Worm (Caenorhabditis elegans) whole organism, L4 larva: ENCODE measurements around the gene ZC250.5.
A peak's percentile ranks its signal among the peaks of the same experiment; 100 is the strongest.

Experiments
- F10B5.3 ChIP-seq: sonication (generic microtip); optimal IDR thresholded peaks from 2 replicates; lab custom pipeline; 2016; ENCODE audit warnings: mild to moderate bottlenecking, missing genetic modification characterization, missing compliant biosample characterization
- F44E2.7 ChIP-seq: fragments of 200-800 bp; sonication (Bioruptor generic); IDR thresholded peaks from 2 replicates; pipeline ENCODE4 v2.1.2; 2022; ENCODE audit warnings: missing genetic modification characterization, missing compliant biosample characterization
- R02D3.7 ChIP-seq: fragments of 150-350 bp; sonication (generic microtip); optimal IDR thresholded peaks from 3 replicates; lab custom pipeline; 2014; ENCODE audit warnings: missing biosample characterization, missing genetic modification characterization
- Y105C5A.15 ChIP-seq: fragments of 200-800 bp; sonication (Bioruptor generic); IDR thresholded peaks from 2 replicates; pipeline ENCODE4 v1.3.6; 2022; ENCODE audit warnings: missing genetic modification characterization, missing compliant biosample characterization
- Y48G9A.11 ChIP-seq: fragments of 200-800 bp; sonication (Bioruptor generic); IDR thresholded peaks from 2 replicates; pipeline ENCODE4 v1.3.6; 2022; ENCODE audit warnings: missing genetic modification reagents, missing genetic modification characterization, missing compliant biosample characterization
- Y75B8A.6 ChIP-seq: fragments of 200-800 bp; sonication (Bioruptor generic); IDR thresholded peaks from 2 replicates; pipeline ENCODE4 v1.3.6; 2022; ENCODE audit warnings: missing genetic modification reagents, missing genetic modification characterization, missing compliant biosample characterization
- ZK546.5 ChIP-seq, 2 experiments: sonication (generic microtip); optimal IDR thresholded peaks; 2 replicates each; lab custom pipeline; 2017; ENCODE audit warnings: missing biosample characterization in 2 of 2, missing genetic modification characterization in 2 of 2
- ceh-28 ChIP-seq: fragments of 150-350 bp; optimal IDR thresholded peaks from 2 replicates; lab custom pipeline; 2014; ENCODE audit warnings: missing biosample characterization, missing genetic modification reagents, missing genetic modification characterization
- ceh-32 ChIP-seq: sonication (generic microtip); optimal IDR thresholded peaks from 2 replicates; lab custom pipeline; 2016; ENCODE audit warnings: mild to moderate bottlenecking, missing genetic modification characterization, missing compliant biosample characterization; ENCODE audit not compliant: poor library complexity
- ceh-44 ChIP-seq: fragments of 200-800 bp; sonication (Bioruptor generic); IDR thresholded peaks from 2 replicates; pipeline ENCODE4 v1.3.6; 2022; ENCODE audit warnings: missing genetic modification reagents, missing genetic modification characterization, missing compliant biosample characterization
- daf-16 ChIP-seq, 3 experiments: sonication (generic microtip); optimal IDR thresholded peaks; 2 replicates each; lab custom pipeline; 2016 to 2017; ENCODE audit warnings: missing genetic modification characterization in 3 of 3, missing genetic modification reagents in 3 of 3, mild to moderate bottlenecking in 2 of 3, missing compliant biosample characterization in 2 of 3, missing biosample characterization in 1 of 3, moderate library complexity in 1 of 3
- daf-19 ChIP-seq: fragments of 200-800 bp; sonication (Bioruptor generic); conservative IDR thresholded peaks from 2 replicates; pipeline ENCODE4 v1.3.6; 2022; ENCODE audit warnings: missing genetic modification characterization, missing compliant biosample characterization
- daf-8 ChIP-seq: fragments of 200-800 bp; sonication (Bioruptor generic); IDR thresholded peaks from 2 replicates; pipeline ENCODE4 v1.3.6; 2022; ENCODE audit warnings: missing genetic modification characterization, missing compliant biosample characterization
- duxl-1 ChIP-seq: sonication (generic microtip); optimal IDR thresholded peaks from 2 replicates; lab custom pipeline; 2016; ENCODE audit warnings: mild to moderate bottlenecking, missing genetic modification characterization, moderate library complexity, missing compliant biosample characterization; ENCODE audit not compliant: poor library complexity
- egl-27 ChIP-seq: sonication (generic microtip); optimal IDR thresholded peaks from 3 replicates; lab custom pipeline; 2017; ENCODE audit warnings: missing biosample characterization, missing genetic modification reagents, missing genetic modification characterization
- fkh-10 ChIP-seq: fragments of 150-350 bp; optimal IDR thresholded peaks from 2 replicates; lab custom pipeline; 2014; ENCODE audit warnings: missing biosample characterization, missing genetic modification reagents, missing genetic modification characterization
- hlh-30 ChIP-seq: sonication (generic microtip); optimal IDR thresholded peaks from 2 replicates; lab custom pipeline; 2017; ENCODE audit warnings: antibody characterized with exemption, mild to moderate bottlenecking, missing genetic modification characterization, missing compliant biosample characterization; ENCODE audit not compliant: insufficient read depth
- jun-1 ChIP-seq: fragments of 150-350 bp; optimal IDR thresholded peaks from 2 replicates; lab custom pipeline; 2014; ENCODE audit warnings: missing biosample characterization, missing genetic modification reagents, missing genetic modification characterization
- lin-13 ChIP-seq: fragments of 150-350 bp; optimal IDR thresholded peaks from 2 replicates; lab custom pipeline; 2014; ENCODE audit warnings: missing biosample characterization, missing genetic modification reagents, missing genetic modification characterization
- lin-15B ChIP-seq: fragments of 150-350 bp; sonication (generic microtip); optimal IDR thresholded peaks from 3 replicates; lab custom pipeline; 2014; ENCODE audit warnings: missing biosample characterization, missing genetic modification characterization
- lin-29 ChIP-seq: fragments of 200-800 bp; sonication (Bioruptor generic); IDR thresholded peaks from 2 replicates; pipeline ENCODE4 v1.3.6; 2022; ENCODE audit warnings: missing genetic modification reagents, missing genetic modification characterization, missing compliant biosample characterization
- lin-39 ChIP-seq: fragments of 150-350 bp; optimal IDR thresholded peaks from 2 replicates; lab custom pipeline; 2014; ENCODE audit warnings: missing biosample characterization, missing genetic modification reagents, missing genetic modification characterization
- lir-3 ChIP-seq: sonication (generic microtip); optimal IDR thresholded peaks from 2 replicates; lab custom pipeline; 2016; ENCODE audit warnings: mild to moderate bottlenecking, missing genetic modification characterization, missing compliant biosample characterization
- madf-5 ChIP-seq, 2 experiments: fragments of 200-800 bp; sonication (Bioruptor generic); IDR thresholded peaks; 2 replicates each; pipeline ENCODE4 v1.3.6; 2022; ENCODE audit warnings: missing compliant biosample characterization in 2 of 2, missing genetic modification characterization in 2 of 2
- madf-9 ChIP-seq: fragments of 200-800 bp; sonication (Bioruptor generic); conservative IDR thresholded peaks from 2 replicates; pipeline ENCODE4 v1.3.6; 2022; ENCODE audit warnings: missing genetic modification reagents, missing genetic modification characterization, missing compliant biosample characterization
- mdl-1 ChIP-seq, 2 experiments: fragments of 150-350 bp in 1 of 2; sonication (generic microtip) in 1 of 2; optimal IDR thresholded peaks; 2 replicates each; lab custom pipeline; 2014 to 2017; ENCODE audit warnings: missing biosample characterization in 2 of 2, missing genetic modification characterization in 2 of 2
- mxl-2 ChIP-seq: fragments of 200-800 bp; sonication (Bioruptor generic); conservative IDR thresholded peaks from 2 replicates; pipeline ENCODE4 v1.3.6; 2022; ENCODE audit warnings: missing genetic modification reagents, missing genetic modification characterization, missing compliant biosample characterization
- mxl-3 ChIP-seq: fragments of 200-800 bp; sonication (Bioruptor generic); optimal IDR thresholded peaks from 2 replicates; lab custom pipeline; 2018; ENCODE audit warnings: mild to moderate bottlenecking, missing genetic modification characterization, missing compliant biosample characterization
- nhr-11 ChIP-seq: fragments of 150-350 bp; optimal IDR thresholded peaks from 2 replicates; lab custom pipeline; 2014; ENCODE audit warnings: missing biosample characterization, missing genetic modification characterization
- nhr-28 ChIP-seq: fragments of 150-350 bp; optimal IDR thresholded peaks from 2 replicates; lab custom pipeline; 2014; ENCODE audit warnings: missing biosample characterization, missing genetic modification characterization
- nhr-42 ChIP-seq: fragments of 200-800 bp; sonication (Bioruptor generic); IDR thresholded peaks from 2 replicates; pipeline ENCODE4 v1.3.6; 2022; ENCODE audit warnings: missing genetic modification characterization, missing compliant biosample characterization
- nhr-6 ChIP-seq: fragments of 150-350 bp; optimal IDR thresholded peaks from 2 replicates; lab custom pipeline; 2014; ENCODE audit warnings: missing biosample characterization, missing genetic modification characterization
- nhr-76 ChIP-seq: fragments of 150-350 bp; optimal IDR thresholded peaks from 2 replicates; lab custom pipeline; 2014; ENCODE audit warnings: missing biosample characterization, missing genetic modification characterization
- pqm-1 ChIP-seq: sonication (generic microtip); optimal IDR thresholded peaks from 2 replicates; lab custom pipeline; 2017; ENCODE audit warnings: missing biosample characterization, missing genetic modification characterization
- set-16 ChIP-seq: fragments of 200-800 bp; sonication (Bioruptor generic); IDR thresholded peaks from 2 replicates; pipeline ENCODE4 v1.3.6; 2022; ENCODE audit warnings: missing genetic modification reagents, missing genetic modification characterization, missing compliant biosample characterization
- skn-1 ChIP-seq: fragments of 150-350 bp; optimal IDR thresholded peaks from 2 replicates; lab custom pipeline; 2014; ENCODE audit warnings: missing biosample characterization, missing genetic modification characterization
- snpc-4 ChIP-seq: fragments of 150-350 bp; optimal IDR thresholded peaks from 2 replicates; lab custom pipeline; 2014; ENCODE audit warnings: missing biosample characterization, missing genetic modification characterization
- tag-97 ChIP-seq: fragments of 200-800 bp; sonication (Bioruptor generic); IDR thresholded peaks from 2 replicates; pipeline ENCODE4 v1.3.6; 2022; ENCODE audit warnings: missing genetic modification characterization, missing compliant biosample characterization
- tra-1 ChIP-seq: fragments of 200-800 bp; sonication (Bioruptor generic); IDR thresholded peaks from 2 replicates; pipeline ENCODE4 v1.3.6; 2022; ENCODE audit warnings: missing genetic modification reagents, missing genetic modification characterization, missing compliant biosample characterization
- unc-130 ChIP-seq: sonication (generic microtip); optimal IDR thresholded peaks from 2 replicates; lab custom pipeline; 2016; ENCODE audit warnings: missing genetic modification reagents, missing genetic modification characterization, missing compliant biosample characterization
- unc-39 ChIP-seq: sonication (generic microtip); optimal IDR thresholded peaks from 2 replicates; lab custom pipeline; 2017; ENCODE audit warnings: missing biosample characterization, missing genetic modification characterization
- unc-62 ChIP-seq, 3 experiments: fragments of 150-350 bp in 1 of 3; sonication (generic microtip); optimal IDR thresholded peaks in 2 of 3; peaks in 1 of 3; 1 replicate in 1 of 3; 2 replicates in 2 of 3; lab custom pipeline; 2014 to 2017; ENCODE audit warnings: missing biosample characterization in 3 of 3, missing genetic modification characterization in 3 of 3, missing genetic modification reagents in 3 of 3, missing genotype in 1 of 3
- vab-7 ChIP-seq: fragments of 200-800 bp; sonication (Bioruptor generic); IDR thresholded peaks from 2 replicates; pipeline ENCODE4 v1.3.6; 2022; ENCODE audit warnings: missing genetic modification reagents, missing genetic modification characterization, missing compliant biosample characterization
- zag-1 ChIP-seq: fragments of 150-350 bp; optimal IDR thresholded peaks from 2 replicates; lab custom pipeline; 2014; ENCODE audit warnings: missing biosample characterization, missing genetic modification characterization
- zfp-2 ChIP-seq: sonication (generic microtip); optimal IDR thresholded peaks from 2 replicates; lab custom pipeline; 2016; ENCODE audit warnings: mild to moderate bottlenecking, missing genetic modification characterization, missing compliant biosample characterization
- zfp-3 ChIP-seq: fragments of 200-800 bp; sonication (Bioruptor generic); conservative IDR thresholded peaks from 2 replicates; pipeline ENCODE4 v1.3.6; 2022; ENCODE audit warnings: missing genetic modification reagents, missing genetic modification characterization, missing compliant biosample characterization
- zip-11 ChIP-seq: fragments of 200-800 bp; sonication (Bioruptor generic); IDR thresholded peaks from 2 replicates; pipeline ENCODE4 v1.3.6; 2022; ENCODE audit warnings: missing genetic modification characterization, missing compliant biosample characterization
- zip-2 ChIP-seq: fragments of 150-350 bp; optimal IDR thresholded peaks from 2 replicates; lab custom pipeline; 2014; ENCODE audit warnings: missing biosample characterization, missing genetic modification characterization
- ztf-7 ChIP-seq: fragments of 150-350 bp; optimal IDR thresholded peaks from 2 replicates; lab custom pipeline; 2014; ENCODE audit warnings: missing biosample characterization, missing genetic modification characterization

Gene ZC250.5

DNA sequence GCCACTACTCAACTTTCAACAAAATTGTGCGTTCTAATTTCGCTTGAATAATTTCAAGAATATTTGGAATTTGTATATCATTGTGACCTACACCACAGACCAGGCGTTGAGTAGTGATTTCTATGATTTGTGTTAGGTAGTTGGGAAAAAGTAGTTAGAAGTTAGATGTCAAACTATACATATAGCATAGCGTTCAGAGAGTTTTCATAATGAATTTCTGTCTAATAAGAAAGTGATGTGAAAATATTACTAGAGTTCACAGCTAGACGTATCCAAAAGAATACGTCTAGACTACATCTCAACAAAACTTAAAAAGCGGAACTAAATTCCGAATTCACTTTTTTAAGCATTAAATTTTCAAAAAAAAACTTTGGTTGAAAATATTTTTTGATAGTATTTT lies 29.8 kb downstream of the ZC250.5 start:
- TF ChIP-seq mdl-1 (tag; optimal IDR thresholded peaks at IDR 0.05; lab: Kevin White, UChicago) (no peak), nhr-76 (no peak), R02D3.7 (tag; lab: Kevin White, UChicago) (no peak), hlh-30 (tag; lab: Kevin White, UChicago) (no peak), lin-13 (peak; percentile 23), zfp-3 (GFP tag; lab: Robert Waterston, UW) (peak; percentile 93), fkh-10 (GFP tag; lab: Kevin White, UChicago) (no peak), duxl-1 (tag; lab: Kevin White, UChicago) (no peak), tag-97 (no peak), ceh-44 (GFP tag; lab: Robert Waterston, UW) (no peak), ceh-32 (no peak), daf-8 (GFP tag; lab: Robert Waterston, UW) (no peak), lin-29 (no peak), egl-27 (tag; lab: Kevin White, UChicago) (no peak), ztf-7 (tag; lab: Kevin White, UChicago) (no peak), unc-130 (GFP tag; lab: Kevin White, UChicago) (no peak), jun-1 (tag; lab: Kevin White, UChicago) (no peak), madf-5 (GFP tag; IDR thresholded peaks at IDR 0.05; lab: Robert Waterston, UW) (0 out of 4 replicates have a peak, but pooled peaks of 1 of the 2 experiments have one; percentile 1)
- TF ChIP-seq, all 104 proteins: peak for 3

- TF ChIP-seq ZK546.5 (tag; optimal IDR thresholded peaks at IDR 0.05; lab: Kevin White, UChicago), result no peak
- no peak for TF ChIP-seq ceh-32
- no peak for TF ChIP-seq zip-2 (tag; lab: Kevin White, UChicago)
- no peak for TF ChIP-seq lin-15B (tag; lab: Kevin White, UChicago)
- TF ChIP-seq lin-39, result no peak
- TF ChIP-seq Y75B8A.6 (GFP tag; lab: Robert Waterston, UW), result no peak
- TF ChIP-seq F10B5.3 (tag; lab: Kevin White, UChicago), result no peak
- TF ChIP-seq ceh-28 (tag; lab: Kevin White, UChicago), result no peak
- no peak for TF ChIP-seq nhr-11 (tag; lab: Kevin White, UChicago)
- TF ChIP-seq set-16 (GFP tag; lab: Robert Waterston, UW), result peak; percentile 99
- no peak for TF ChIP-seq mxl-2 (GFP tag; lab: Robert Waterston, UW)
- no peak for TF ChIP-seq daf-19
- TF ChIP-seq daf-16 (GFP tag; optimal IDR thresholded peaks at IDR 0.05; lab: Kevin White, UChicago), result no peak
- no peak for TF ChIP-seq daf-16 (tag; optimal IDR thresholded peaks at IDR 0.05; lab: Kevin White, UChicago)
- no peak for TF ChIP-seq zip-11 (GFP tag; lab: Robert Waterston, UW)
- TF ChIP-seq Y48G9A.11 (GFP tag; lab: Robert Waterston, UW), result 0 out of 2 replicates have a peak, but pooled peaks have one; percentile 23
- no peak; the same call in 1 of the 2 replicates for TF ChIP-seq zfp-3 (GFP tag; lab: Robert Waterston, UW)
- no peak for TF ChIP-seq R02D3.7 (tag; lab: Kevin White, UChicago)
- no peak for TF ChIP-seq F44E2.7 (GFP tag; lab: Robert Waterston, UW)
- TF ChIP-seq zfp-2 (tag; lab: Kevin White, UChicago), result no peak
- no peak for TF ChIP-seq madf-9
- no peak for TF ChIP-seq vab-7 (GFP tag; lab: Robert Waterston, UW)
- no peak for TF ChIP-seq daf-8 (GFP tag; lab: Robert Waterston, UW)
- no peak for TF ChIP-seq unc-62 (GFP tag; optimal IDR thresholded peaks at IDR 0.05 in 1 of 2; lab: Kevin White, UChicago)
- no peak for TF ChIP-seq unc-62 (tag; optimal IDR thresholded peaks at IDR 0.05; lab: Kevin White, UChicago)
- TF ChIP-seq tra-1 (GFP tag; lab: Robert Waterston, UW), result no peak
- peak; percentile 43 for TF ChIP-seq mxl-3 (GFP tag; lab: Kevin White, UChicago)
- TF ChIP-seq tag-97, result no peak
- TF ChIP-seq snpc-4 (tag; lab: Kevin White, UChicago), result no peak
- TF ChIP-seq zag-1 (tag; lab: Kevin White, UChicago), result no peak
- TF ChIP-seq lir-3 (tag; lab: Kevin White, UChicago), result no peak
- no peak for TF ChIP-seq nhr-6 (tag; lab: Kevin White, UChicago)
- TF ChIP-seq unc-39, result no peak
- TF ChIP-seq nhr-42 (GFP tag; lab: Robert Waterston, UW), result no peak
- no peak for TF ChIP-seq skn-1
- TF ChIP-seq nhr-28 (tag; lab: Kevin White, UChicago), result no peak
- TF ChIP-seq pqm-1 (tag; lab: Kevin White, UChicago), result no peak
- no peak for TF ChIP-seq Y105C5A.15 (GFP tag; lab: Robert Waterston, UW)
These were observed 30.5 kb downstream of the ZC250.5 start for ce11 chrV:5835979-5836615.
